Worm (Caenorhabditis elegans) whole organism, mixed stage, embryonic: ENCODE data around the gene gfat-1.

Source experiments
- M03D4.4 ChIP-seq: sonication (generic microtip); optimal IDR thresholded peaks from 2 replicates; lab custom pipeline; 2017; ENCODE audit warnings: mild to moderate bottlenecking, missing genetic modification characterization, missing compliant biosample characterization
- bed-3 ChIP-seq: fragments of 200-800 bp; sonication (Bioruptor generic); optimal IDR thresholded peaks from 3 replicates; lab custom pipeline; 2018; ENCODE audit warnings: mild to moderate bottlenecking, missing genetic modification characterization, moderate library complexity, missing compliant biosample characterization
- blmp-1 ChIP-seq: fragments of 150-350 bp; optimal IDR thresholded peaks from 2 replicates; lab custom pipeline; 2014; ENCODE audit warnings: missing biosample characterization, missing genetic modification characterization
- ceh-39 ChIP-seq: fragments of 150-350 bp; optimal IDR thresholded peaks from 2 replicates; lab custom pipeline; 2014; ENCODE audit warnings: missing biosample characterization, missing genetic modification characterization
- ceh-43 ChIP-seq: fragments of 200-800 bp; sonication (Bioruptor generic); optimal IDR thresholded peaks from 2 replicates; lab custom pipeline; 2018; ENCODE audit warnings: mild to moderate bottlenecking, missing genetic modification characterization, moderate library complexity, missing compliant biosample characterization
- ceh-83 ChIP-seq: fragments of 200-800 bp; sonication (Bioruptor generic); optimal IDR thresholded peaks from 2 replicates; lab custom pipeline; 2018; ENCODE audit warnings: mild to moderate bottlenecking, missing genetic modification characterization, missing compliant biosample characterization
- ces-1 ChIP-seq: fragments of 150-350 bp; optimal IDR thresholded peaks from 2 replicates; lab custom pipeline; 2014; ENCODE audit warnings: missing biosample characterization, missing genetic modification reagents, missing genetic modification characterization
- cnd-1 ChIP-seq: fragments of 200-800 bp; sonication (Bioruptor generic); optimal IDR thresholded peaks from 2 replicates; lab custom pipeline; 2018; ENCODE audit warnings: mild to moderate bottlenecking, missing genetic modification characterization, missing compliant biosample characterization
- drap-1 ChIP-seq: fragments of 200-800 bp; sonication (Bioruptor generic); optimal IDR thresholded peaks from 3 replicates; lab custom pipeline; 2018; ENCODE audit warnings: mild to moderate bottlenecking, missing genetic modification characterization, missing compliant biosample characterization
- elt-1 ChIP-seq: sonication (generic microtip); optimal IDR thresholded peaks from 2 replicates; lab custom pipeline; 2017; ENCODE audit warnings: missing genetic modification characterization, mild to moderate bottlenecking, missing compliant biosample characterization, antibody characterized with exemption, moderate library complexity, borderline replicate concordance; ENCODE audit not compliant: insufficient read depth
- elt-3 ChIP-seq: fragments of 150-350 bp; optimal IDR thresholded peaks from 2 replicates; lab custom pipeline; 2014; ENCODE audit warnings: missing biosample characterization, missing genetic modification characterization
- flh-1 ChIP-seq: fragments of 200-800 bp; sonication (Bioruptor generic); optimal IDR thresholded peaks from 2 replicates; lab custom pipeline; 2018; ENCODE audit warnings: mild to moderate bottlenecking, missing genetic modification characterization, moderate library complexity, missing compliant biosample characterization
- ham-2 ChIP-seq: fragments of 200-800 bp; sonication (Bioruptor generic); optimal IDR thresholded peaks from 2 replicates; lab custom pipeline; 2018; ENCODE audit warnings: mild to moderate bottlenecking, missing genetic modification characterization, missing compliant biosample characterization
- hlh-1 ChIP-seq: fragments of 150-350 bp; optimal IDR thresholded peaks from 2 replicates; lab custom pipeline; 2014; ENCODE audit warnings: missing biosample characterization, missing genetic modification reagents, missing genetic modification characterization
- lin-13 ChIP-seq: fragments of 150-350 bp; optimal IDR thresholded peaks from 2 replicates; lab custom pipeline; 2014; ENCODE audit warnings: missing biosample characterization, missing genetic modification characterization
- lin-32 ChIP-seq: fragments of 200-800 bp; sonication (Bioruptor generic); optimal IDR thresholded peaks from 2 replicates; lab custom pipeline; 2018; ENCODE audit warnings: mild to moderate bottlenecking, missing genetic modification characterization, missing compliant biosample characterization
- lsy-2 ChIP-seq: fragments of 150-350 bp; optimal IDR thresholded peaks from 2 replicates; lab custom pipeline; 2014; ENCODE audit warnings: missing biosample characterization, missing genetic modification characterization
- mab-5 ChIP-seq: fragments of 150-350 bp; optimal IDR thresholded peaks from 2 replicates; lab custom pipeline; 2014; ENCODE audit warnings: missing biosample characterization, missing genetic modification characterization
- mep-1 ChIP-seq: fragments of 150-350 bp; optimal IDR thresholded peaks from 2 replicates; lab custom pipeline; 2017; ENCODE audit warnings: missing biosample characterization, missing genetic modification reagents, missing genetic modification characterization, inconsistent platforms
- mls-2 ChIP-seq: sonication (generic microtip); optimal IDR thresholded peaks from 2 replicates; lab custom pipeline; 2016; ENCODE audit warnings: mild to moderate bottlenecking, missing genetic modification characterization, moderate library complexity, missing compliant biosample characterization
- nhr-12 ChIP-seq: fragments of 150-350 bp; optimal IDR thresholded peaks from 2 replicates; lab custom pipeline; 2014; ENCODE audit warnings: missing biosample characterization, missing genetic modification characterization
- nhr-2 ChIP-seq: fragments of 150-350 bp; optimal IDR thresholded peaks from 2 replicates; lab custom pipeline; 2014; ENCODE audit warnings: missing biosample characterization, missing genetic modification characterization
- nhr-237 ChIP-seq: fragments of 150-350 bp; optimal IDR thresholded peaks from 2 replicates; lab custom pipeline; 2014; ENCODE audit warnings: missing biosample characterization, missing genetic modification characterization
- nhr-28 ChIP-seq: fragments of 150-350 bp; optimal IDR thresholded peaks from 2 replicates; lab custom pipeline; 2014; ENCODE audit warnings: missing biosample characterization, missing genetic modification characterization
- nhr-76 ChIP-seq: sonication (generic microtip); optimal IDR thresholded peaks from 2 replicates; lab custom pipeline; 2017; ENCODE audit warnings: missing biosample characterization, missing genetic modification characterization
- pha-4 ChIP-seq: fragments of 150-350 bp; optimal IDR thresholded peaks from 2 replicates; lab custom pipeline; 2018; ENCODE audit warnings: missing biosample characterization, missing genetic modification reagents, missing genetic modification characterization
- sem-2 ChIP-seq: fragments of 200-800 bp; sonication (Bioruptor generic); optimal IDR thresholded peaks from 2 replicates; lab custom pipeline; 2018; ENCODE audit warnings: mild to moderate bottlenecking, missing genetic modification characterization, missing compliant biosample characterization
- snpc-4 ChIP-seq: fragments of 150-350 bp; optimal IDR thresholded peaks from 2 replicates; lab custom pipeline; 2014; ENCODE audit warnings: missing biosample characterization, missing genetic modification characterization
- sptf-1 ChIP-seq: sonication (generic microtip); optimal IDR thresholded peaks from 2 replicates; lab custom pipeline; 2017; ENCODE audit warnings: mild to moderate bottlenecking, missing genetic modification characterization, moderate library complexity, missing compliant biosample characterization
- tbx-8 ChIP-seq: fragments of 200-800 bp; sonication (Bioruptor generic); optimal IDR thresholded peaks from 2 replicates; lab custom pipeline; 2018; ENCODE audit warnings: mild to moderate bottlenecking, missing genetic modification characterization, moderate library complexity, missing compliant biosample characterization
- unc-120 ChIP-seq: sonication (generic microtip); optimal IDR thresholded peaks from 2 replicates; lab custom pipeline; 2017; ENCODE audit warnings: missing genetic modification characterization, missing compliant biosample characterization; ENCODE audit not compliant: poor library complexity, severe bottlenecking
- unc-39 ChIP-seq: fragments of 150-350 bp; optimal IDR thresholded peaks from 2 replicates; lab custom pipeline; 2014; ENCODE audit warnings: missing biosample characterization, missing genetic modification characterization
- unc-62 ChIP-seq: fragments of 150-350 bp; optimal IDR thresholded peaks from 2 replicates; lab custom pipeline; 2014; ENCODE audit warnings: missing biosample characterization, missing genetic modification reagents, missing genetic modification characterization
- zip-8 ChIP-seq: fragments of 150-350 bp; optimal IDR thresholded peaks from 2 replicates; lab custom pipeline; 2014; ENCODE audit warnings: missing biosample characterization, missing genetic modification characterization
- ztf-11 ChIP-seq: fragments of 150-350 bp; optimal IDR thresholded peaks from 2 replicates; lab custom pipeline; 2014; ENCODE audit warnings: missing biosample characterization, missing genetic modification characterization

gfat-1 gene

DNA sequence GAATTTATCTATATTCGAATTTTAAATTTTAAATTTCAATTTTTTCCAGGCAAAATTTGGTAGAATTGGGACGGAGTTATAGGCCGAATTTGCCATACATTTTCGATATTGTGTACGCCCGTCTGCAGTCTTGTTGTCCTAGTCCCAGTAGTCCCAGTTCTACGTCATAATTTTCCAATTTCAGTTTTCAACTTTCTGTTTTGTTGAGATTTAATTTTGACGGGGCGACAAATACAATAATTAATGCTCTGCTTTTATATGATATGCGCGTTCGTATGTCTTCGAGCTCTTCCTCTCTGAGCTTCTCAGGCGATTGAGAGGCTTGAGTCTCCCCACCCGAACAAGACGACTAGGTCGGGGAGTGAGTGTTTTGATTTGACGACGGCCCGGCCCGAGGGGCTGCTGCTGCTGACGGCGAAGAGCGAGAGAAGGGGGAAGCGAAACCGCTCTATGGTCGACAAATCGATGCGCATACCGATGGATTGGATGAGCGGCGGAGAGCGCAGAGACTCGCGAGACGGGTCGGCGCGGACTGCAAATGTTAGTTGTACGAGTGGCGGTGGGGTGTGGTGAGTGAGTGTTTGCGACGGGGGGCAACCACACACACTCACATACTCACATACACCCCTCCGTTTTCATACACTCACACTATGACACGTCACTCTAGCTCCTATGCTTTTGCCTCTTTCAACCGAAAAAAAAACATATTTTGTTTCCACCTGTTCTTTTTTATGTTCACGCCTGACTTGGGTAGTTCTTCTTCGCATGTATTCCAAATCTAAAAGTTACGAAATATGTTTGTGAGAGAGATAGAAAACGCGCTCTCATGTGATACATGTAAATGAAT lies 39.7 kb upstream of the gfat-1 start:
- TF ChIP-seq zip-8 (tag; lab: Kevin White, UChicago) (no peak), lin-13 (peak; percentile 41), bed-3 (no peak), nhr-76 (tag; lab: Kevin White, UChicago) (peak; percentile 11), mls-2 (tag; lab: Kevin White, UChicago) (peak; percentile 89), unc-62 (peak; percentile 81), unc-120 (tag; lab: Kevin White, UChicago) (peak; percentile 73), elt-3 (tag; lab: Kevin White, UChicago) (peak; percentile 3), M03D4.4 (tag; lab: Kevin White, UChicago) (peak; percentile 63), elt-1 (tag; lab: Kevin White, UChicago) (peak; percentile 8), drap-1 (GFP tag; lab: Kevin White, UChicago) (peak; percentile 81), tbx-8 (no peak), sem-2 (GFP tag; lab: Kevin White, UChicago) (peak; percentile 34), nhr-12 (no peak), ceh-43 (GFP tag; lab: Kevin White, UChicago) (no peak), nhr-2 (no peak), unc-39 (tag; lab: Kevin White, UChicago) (no peak), nhr-28 (tag; lab: Kevin White, UChicago) (no peak), pha-4 (peak; percentile 91), ceh-83 (GFP tag; lab: Kevin White, UChicago) (no peak), sptf-1 (tag; lab: Kevin White, UChicago) (peak; percentile 83), lin-32 (peak; percentile 17), ceh-39 (tag; lab: Kevin White, UChicago) (no peak), mep-1 (tag; lab: Kevin White, UChicago) (no peak), cnd-1 (tag; lab: Kevin White, UChicago) (peak; percentile 76), ham-2 (GFP tag; lab: Kevin White, UChicago) (peak; percentile 94), blmp-1 (tag; lab: Kevin White, UChicago) (no peak), snpc-4 (tag; lab: Kevin White, UChicago) (no peak), hlh-1 (tag; lab: Kevin White, UChicago) (peak; percentile 49), lsy-2 (tag; lab: Kevin White, UChicago) (peak; percentile 59), nhr-237 (tag; lab: Kevin White, UChicago) (peak; percentile 54), flh-1 (no peak), ces-1 (peak; percentile 35), ztf-11 (tag; lab: Kevin White, UChicago) (peak; percentile 56), mab-5 (tag; lab: Kevin White, UChicago) (no peak)

DNA sequence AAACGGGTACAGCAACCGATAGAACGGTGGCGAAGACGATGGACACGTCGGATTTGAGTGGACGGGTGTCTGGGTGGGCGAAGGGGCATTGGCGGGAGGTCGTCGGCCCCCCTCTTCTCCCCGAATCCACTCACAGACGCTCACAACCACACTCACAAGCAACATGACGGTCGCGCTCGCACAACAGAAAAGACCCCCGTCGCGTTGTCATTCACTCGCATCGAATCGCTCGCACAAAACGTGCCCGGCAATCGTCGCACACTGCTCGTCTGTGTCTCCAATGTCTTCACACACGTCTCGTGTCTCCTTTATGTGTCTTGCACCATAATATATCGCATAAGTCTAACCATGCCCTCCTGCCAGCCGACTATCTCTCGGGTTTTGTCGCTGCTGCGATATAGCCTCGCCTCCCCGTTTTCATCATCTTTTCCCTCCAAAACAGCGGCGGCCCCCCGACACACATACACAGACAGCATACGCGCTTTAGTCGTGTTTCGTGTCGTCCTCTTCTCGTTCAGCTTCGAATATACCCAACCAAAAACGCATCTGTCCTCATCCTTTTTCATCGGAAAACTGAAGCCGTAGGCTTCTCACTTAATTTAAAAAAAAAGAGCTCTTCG lies 38.9 kb upstream of the gfat-1 start:
- no peak for TF ChIP-seq flh-1
- TF ChIP-seq tbx-8: no peak
- TF ChIP-seq sem-2 (GFP tag; lab: Kevin White, UChicago): no peak
- TF ChIP-seq unc-39 (tag; lab: Kevin White, UChicago): no peak
- no peak for TF ChIP-seq lin-32
- no peak for TF ChIP-seq bed-3
- peak; percentile 18 for TF ChIP-seq ceh-39 (tag; lab: Kevin White, UChicago)
- peak; percentile 72 for TF ChIP-seq hlh-1 (tag; lab: Kevin White, UChicago)
- peak; percentile 16 for TF ChIP-seq nhr-2
- peak; percentile 99 for TF ChIP-seq ham-2 (GFP tag; lab: Kevin White, UChicago)
- TF ChIP-seq zip-8 (tag; lab: Kevin White, UChicago): peak; percentile 2
- TF ChIP-seq sptf-1 (tag; lab: Kevin White, UChicago): peak; percentile 84
- peak; percentile 34 for TF ChIP-seq nhr-237 (tag; lab: Kevin White, UChicago)
- peak; percentile 52 for TF ChIP-seq mep-1 (tag; lab: Kevin White, UChicago)
- no peak for TF ChIP-seq nhr-76 (tag; lab: Kevin White, UChicago)
- no peak for TF ChIP-seq snpc-4 (tag; lab: Kevin White, UChicago)
- peak; percentile 82 for TF ChIP-seq drap-1 (GFP tag; lab: Kevin White, UChicago)
- no peak for TF ChIP-seq nhr-12
- peak; percentile 61 for TF ChIP-seq M03D4.4 (tag; lab: Kevin White, UChicago)
- TF ChIP-seq blmp-1 (tag; lab: Kevin White, UChicago): peak; percentile 30
- TF ChIP-seq unc-62: peak; percentile 82
- no peak for TF ChIP-seq mab-5 (tag; lab: Kevin White, UChicago)
- peak; percentile 33 for TF ChIP-seq elt-3 (tag; lab: Kevin White, UChicago)
- TF ChIP-seq lin-13: peak; percentile 71
- TF ChIP-seq lsy-2 (tag; lab: Kevin White, UChicago): peak; percentile 48
- no peak for TF ChIP-seq elt-1 (tag; lab: Kevin White, UChicago)
- peak; percentile 90 for TF ChIP-seq mls-2 (tag; lab: Kevin White, UChicago)
- peak; percentile 86 for TF ChIP-seq ztf-11 (tag; lab: Kevin White, UChicago)
- TF ChIP-seq pha-4: peak; percentile 89
- peak; percentile 49 for TF ChIP-seq ceh-43 (GFP tag; lab: Kevin White, UChicago)
- TF ChIP-seq unc-120 (tag; lab: Kevin White, UChicago): peak; percentile 97
- peak; percentile 43 for TF ChIP-seq ces-1
- peak; percentile 31 for TF ChIP-seq ceh-83 (GFP tag; lab: Kevin White, UChicago)
- TF ChIP-seq cnd-1 (tag; lab: Kevin White, UChicago): peak; percentile 41
- no peak for TF ChIP-seq nhr-28 (tag; lab: Kevin White, UChicago)
